Worm (Caenorhabditis elegans): ENCODE data around the gene F38A5.2.

- TF ChIP-seq rnt-1 (tag; optimal IDR thresholded peaks at IDR 0.05): peak; percentile 86
- TF ChIP-seq zip-5 (tag; optimal IDR thresholded peaks at IDR 0.05): no peak
- no peak for TF ChIP-seq pag-3 (tag; optimal IDR thresholded peaks at IDR 0.05; ENCODE audit: borderline replicate concordance)
- peak; percentile 50 for TF ChIP-seq ets-4 (tag; optimal IDR thresholded peaks at IDR 0.05)
- TF ChIP-seq ceh-30 (tag; optimal IDR thresholded peaks at IDR 0.05): peak; percentile 23
- TF ChIP-seq nhr-11 (tag; optimal IDR thresholded peaks at IDR 0.05): no peak
- no peak for TF ChIP-seq C08G9.2 (tag; optimal IDR thresholded peaks at IDR 0.05)
- TF ChIP-seq unc-3 (GFP tag; conservative IDR thresholded peaks at IDR 0.05): no peak
- TF ChIP-seq unc-3 (tag; optimal IDR thresholded peaks at IDR 0.05): no peak
- TF ChIP-seq pax-1 (tag; optimal IDR thresholded peaks at IDR 0.05): peak; percentile 50
- TF ChIP-seq madf-2 (tag; optimal IDR thresholded peaks at IDR 0.05): no peak
- TF ChIP-seq fkh-10 (GFP tag; optimal IDR thresholded peaks at IDR 0.05): no peak
- no peak for TF ChIP-seq npax-4 (tag; optimal IDR thresholded peaks at IDR 0.05)
- TF ChIP-seq elt-2 (tag; optimal IDR thresholded peaks at IDR 0.05): no peak
- TF ChIP-seq sox-2 (GFP tag; IDR thresholded peaks at IDR 0.05): no peak
These were observed 8.5 kb downstream of the F38A5.2 start for ce11 chrIV:6576728-6577101.

Measured in whole organism, late embryonic.